Worm (Caenorhabditis elegans) whole organism, young adult: ENCODE measurements around the gene prdx-2.

Source experiments
- B0261.1 ChIP-seq: sonication (generic microtip); optimal IDR thresholded peaks from 2 replicates; lab custom pipeline; 2016; ENCODE audit warnings: mild to moderate bottlenecking, missing genetic modification characterization, moderate library complexity, missing compliant biosample characterization
- D2030.7 ChIP-seq: fragments of 200-800 bp; sonication (Bioruptor generic); IDR thresholded peaks from 2 replicates; pipeline ENCODE4 v1.3.6; 2022; ENCODE audit warnings: missing genetic modification reagents, missing genetic modification characterization, missing compliant biosample characterization
- F10E7.11 ChIP-seq: sonication (generic microtip); optimal IDR thresholded peaks from 2 replicates; lab custom pipeline; 2017; ENCODE audit warnings: mild to moderate bottlenecking, missing genetic modification characterization, moderate library complexity, missing compliant biosample characterization
- F22D6.2 ChIP-seq: sonication (generic microtip); optimal IDR thresholded peaks from 2 replicates; lab custom pipeline; 2016; ENCODE audit warnings: mild to moderate bottlenecking, missing genetic modification characterization, missing compliant biosample characterization
- F33H1.4 ChIP-seq: fragments of 200-800 bp; sonication (Bioruptor generic); IDR thresholded peaks from 2 replicates; pipeline ENCODE4 v1.3.6; 2022; ENCODE audit warnings: missing genetic modification reagents, missing genetic modification characterization, missing compliant biosample characterization
- F49E8.2 ChIP-seq: sonication (generic microtip); optimal IDR thresholded peaks from 3 replicates; lab custom pipeline; 2017; ENCODE audit warnings: missing genetic modification characterization, mild to moderate bottlenecking, missing compliant biosample characterization, antibody characterized with exemption, moderate library complexity; ENCODE audit not compliant: insufficient read depth
- F57A8.1 ChIP-seq: fragments of 200-800 bp; sonication (Bioruptor generic); optimal IDR thresholded peaks from 2 replicates; lab custom pipeline; 2018; ENCODE audit warnings: mild to moderate bottlenecking, missing genetic modification characterization, moderate library complexity, missing compliant biosample characterization
- K11D2.4 ChIP-seq: fragments of 200-800 bp; sonication (Bioruptor generic); IDR thresholded peaks from 2 replicates; pipeline ENCODE4 v1.3.6; 2022; ENCODE audit warnings: missing genetic modification reagents, missing genetic modification characterization, missing compliant biosample characterization
- T07F8.4 ChIP-seq: sonication (generic microtip); optimal IDR thresholded peaks from 2 replicates; lab custom pipeline; 2016; ENCODE audit warnings: mild to moderate bottlenecking, missing genetic modification characterization, moderate library complexity, missing compliant biosample characterization
- Y53F4B.3 ChIP-seq: fragments of 200-800 bp; sonication (Bioruptor generic); IDR thresholded peaks from 2 replicates; pipeline ENCODE4 v1.3.6; 2022; ENCODE audit warnings: missing genetic modification reagents, missing genetic modification characterization, missing compliant biosample characterization
- Y53G8AR.9 ChIP-seq: fragments of 200-800 bp; sonication (Bioruptor generic); conservative IDR thresholded peaks from 2 replicates; pipeline ENCODE4 v1.3.6; 2022; ENCODE audit warnings: missing genetic modification reagents, missing genetic modification characterization, missing compliant biosample characterization
- Y56A3A.18 ChIP-seq: fragments of 200-800 bp; sonication (Bioruptor generic); IDR thresholded peaks from 2 replicates; pipeline ENCODE4 v1.3.6; 2022; ENCODE audit warnings: missing genetic modification reagents, missing genetic modification characterization, missing compliant biosample characterization
- Y79H2A.3 ChIP-seq: fragments of 200-800 bp; sonication (Bioruptor generic); conservative IDR thresholded peaks from 2 replicates; pipeline ENCODE4 v1.3.6; 2022; ENCODE audit warnings: missing genetic modification reagents, missing genetic modification characterization, missing compliant biosample characterization
- Y95B8A.8 ChIP-seq: fragments of 200-800 bp; sonication (Bioruptor generic); IDR thresholded peaks from 2 replicates; pipeline ENCODE4 v1.3.6; 2022; ENCODE audit warnings: missing genetic modification reagents, missing genetic modification characterization, missing compliant biosample characterization
- akir-1 ChIP-seq: fragments of 200-800 bp; sonication (Bioruptor generic); optimal IDR thresholded peaks from 2 replicates; lab custom pipeline; 2018; ENCODE audit warnings: mild to moderate bottlenecking, missing genetic modification characterization, moderate library complexity, missing compliant biosample characterization
- aptf-2 ChIP-seq: fragments of 200-800 bp; sonication (Bioruptor generic); conservative IDR thresholded peaks from 2 replicates; pipeline ENCODE4 v1.3.6; 2022; ENCODE audit warnings: missing genetic modification reagents, missing genetic modification characterization, missing compliant biosample characterization
- bed-1 ChIP-seq: fragments of 200-800 bp; sonication (Bioruptor generic); IDR thresholded peaks from 2 replicates; pipeline ENCODE4 v1.3.6; 2022; ENCODE audit warnings: missing genetic modification reagents, missing genetic modification characterization, missing compliant biosample characterization
- cebp-1 ChIP-seq, 2 experiments: fragments of 200-800 bp in 1 of 2; sonication (Bioruptor generic) in 1 of 2; sonication (generic microtip) in 1 of 2; IDR thresholded peaks in 1 of 2; optimal IDR thresholded peaks in 1 of 2; 2 replicates each; pipeline versions ENCODE4 v1.3.6 to Lab custom; 2017 to 2022; ENCODE audit warnings: missing compliant biosample characterization in 2 of 2, missing genetic modification characterization in 2 of 2, mild to moderate bottlenecking in 1 of 2, missing genetic modification reagents in 1 of 2, moderate library complexity in 1 of 2
- ceh-100 ChIP-seq: fragments of 200-800 bp; sonication (Bioruptor generic); IDR thresholded peaks from 2 replicates; pipeline ENCODE4 v1.3.6; 2022; ENCODE audit warnings: missing genetic modification reagents, missing genetic modification characterization, missing compliant biosample characterization
- ceh-27 ChIP-seq: fragments of 200-800 bp; sonication (Bioruptor generic); optimal IDR thresholded peaks from 2 replicates; lab custom pipeline; 2018; ENCODE audit warnings: mild to moderate bottlenecking, missing genetic modification characterization, moderate library complexity, missing compliant biosample characterization
- ceh-58 ChIP-seq: fragments of 200-800 bp; sonication (Bioruptor generic); IDR thresholded peaks from 2 replicates; pipeline ENCODE4 v1.3.6; 2022; ENCODE audit warnings: missing genetic modification characterization, missing compliant biosample characterization
- ceh-79 ChIP-seq: sonication (generic microtip); optimal IDR thresholded peaks from 2 replicates; lab custom pipeline; 2017; ENCODE audit warnings: mild to moderate bottlenecking, missing genetic modification characterization, missing compliant biosample characterization
- ets-4 ChIP-seq: fragments of 200-800 bp; sonication (Bioruptor generic); optimal IDR thresholded peaks from 2 replicates; lab custom pipeline; 2018; ENCODE audit warnings: mild to moderate bottlenecking, missing genetic modification characterization, missing compliant biosample characterization
- gei-17 ChIP-seq: fragments of 200-800 bp; sonication (Bioruptor generic); optimal IDR thresholded peaks from 2 replicates; lab custom pipeline; 2018; ENCODE audit warnings: mild to moderate bottlenecking, missing genetic modification characterization, missing compliant biosample characterization
- hmg-1.2 ChIP-seq: fragments of 200-800 bp; sonication (Bioruptor generic); IDR thresholded peaks from 2 replicates; pipeline ENCODE4 v1.3.6; 2022; ENCODE audit warnings: missing genetic modification reagents, missing genetic modification characterization, missing compliant biosample characterization
- lag-1 ChIP-seq: fragments of 200-800 bp; sonication (Bioruptor generic); IDR thresholded peaks from 2 replicates; pipeline ENCODE4 v1.3.6; 2022; ENCODE audit warnings: missing genetic modification reagents, missing genetic modification characterization, missing compliant biosample characterization
- let-526 ChIP-seq: fragments of 200-800 bp; sonication (Bioruptor generic); IDR thresholded peaks from 2 replicates; pipeline ENCODE4 v1.3.6; 2022; ENCODE audit warnings: missing genetic modification reagents, missing genetic modification characterization, missing compliant biosample characterization
- lin-26 ChIP-seq: fragments of 200-800 bp; sonication (Bioruptor generic); IDR thresholded peaks from 2 replicates; pipeline ENCODE4 v1.3.6; 2022; ENCODE audit warnings: missing genetic modification reagents, missing genetic modification characterization, missing compliant biosample characterization
- lin-54 ChIP-seq: fragments of 200-800 bp; sonication (Bioruptor generic); optimal IDR thresholded peaks from 2 replicates; lab custom pipeline; 2018; ENCODE audit warnings: mild to moderate bottlenecking, missing genetic modification characterization, missing compliant biosample characterization
- lir-1 ChIP-seq: fragments of 200-800 bp; sonication (Bioruptor generic); conservative IDR thresholded peaks from 2 replicates; pipeline ENCODE4 v1.3.6; 2022; ENCODE audit warnings: missing genetic modification reagents, missing genetic modification characterization, missing compliant biosample characterization
- lsl-1 ChIP-seq: fragments of 200-800 bp; sonication (Bioruptor generic); optimal IDR thresholded peaks from 2 replicates; lab custom pipeline; 2018; ENCODE audit warnings: mild to moderate bottlenecking, missing genetic modification characterization, moderate library complexity, missing compliant biosample characterization
- lsy-27 ChIP-seq: sonication (generic microtip); optimal IDR thresholded peaks from 2 replicates; lab custom pipeline; 2017; ENCODE audit warnings: missing genetic modification characterization, mild to moderate bottlenecking, missing compliant biosample characterization, antibody characterized with exemption, missing genotype, borderline replicate concordance; ENCODE audit not compliant: insufficient read depth
- madf-3 ChIP-seq: fragments of 200-800 bp; sonication (Bioruptor generic); IDR thresholded peaks from 2 replicates; pipeline ENCODE4 v1.3.6; 2022; ENCODE audit warnings: missing genetic modification reagents, missing genetic modification characterization, missing compliant biosample characterization
- mcd-1 ChIP-seq: fragments of 200-800 bp; sonication (Bioruptor generic); IDR thresholded peaks from 2 replicates; pipeline ENCODE4 v1.3.6; 2022; ENCODE audit warnings: missing genetic modification reagents, missing genetic modification characterization, missing compliant biosample characterization
- mes-4 ChIP-seq: sonication (generic microtip); optimal IDR thresholded peaks from 2 replicates; lab custom pipeline; 2016; ENCODE audit warnings: missing genotype, missing genetic modification characterization, missing compliant biosample characterization
- nhr-80 ChIP-seq: sonication (generic microtip); optimal IDR thresholded peaks from 2 replicates; lab custom pipeline; 2016; ENCODE audit warnings: missing genetic modification characterization, missing compliant biosample characterization
- nhr-90 ChIP-seq: sonication (generic microtip); optimal IDR thresholded peaks from 2 replicates; lab custom pipeline; 2016; ENCODE audit warnings: missing genotype, mild to moderate bottlenecking, missing genetic modification characterization, missing compliant biosample characterization
- repo-1 ChIP-seq: sonication (generic microtip); optimal IDR thresholded peaks from 2 replicates; lab custom pipeline; 2017; ENCODE audit warnings: mild to moderate bottlenecking, missing genetic modification characterization, missing compliant biosample characterization
- snpc-1.3 ChIP-seq: sonication (generic microtip); optimal IDR thresholded peaks from 2 replicates; lab custom pipeline; 2017; ENCODE audit warnings: missing genetic modification characterization, mild to moderate bottlenecking, missing compliant biosample characterization, antibody characterized with exemption, moderate library complexity, missing genotype, missing genetic modification reagents; ENCODE audit not compliant: insufficient read depth
- snpc-4 ChIP-seq, 5 experiments: fragments of 150-350 bp in 1 of 5; sonication (generic microtip) in 4 of 5; optimal IDR thresholded peaks; 2 replicates each; lab custom pipeline; 2014 to 2018; ENCODE audit warnings: missing genetic modification characterization in 5 of 5, missing biosample characterization in 3 of 5, antibody characterized with exemption in 2 of 5, mild to moderate bottlenecking in 2 of 5, missing compliant biosample characterization in 2 of 5, missing genotype in 2 of 5, moderate library complexity in 2 of 5, missing genetic modification reagents in 1 of 5
- tbp1 ChIP-seq: fragments of 200-800 bp; sonication (Bioruptor generic); optimal IDR thresholded peaks from 2 replicates; lab custom pipeline; 2018; ENCODE audit warnings: mild to moderate bottlenecking, missing genetic modification characterization, missing compliant biosample characterization
- tbx-9 ChIP-seq: sonication (generic microtip); optimal IDR thresholded peaks from 2 replicates; lab custom pipeline; 2016; ENCODE audit warnings: borderline replicate concordance, missing genetic modification characterization, inconsistent platforms, missing compliant biosample characterization
- tlf-1 ChIP-seq: fragments of 200-800 bp; sonication (Bioruptor generic); optimal IDR thresholded peaks from 2 replicates; lab custom pipeline; 2018; ENCODE audit warnings: mild to moderate bottlenecking, missing genetic modification characterization, missing compliant biosample characterization
- ztf-22 ChIP-seq: fragments of 200-800 bp; sonication (Bioruptor generic); optimal IDR thresholded peaks from 2 replicates; lab custom pipeline; 2018; ENCODE audit warnings: mild to moderate bottlenecking, missing genetic modification characterization, moderate library complexity, missing compliant biosample characterization
- ztf-28 ChIP-seq: fragments of 200-800 bp; sonication (Bioruptor generic); IDR thresholded peaks from 2 replicates; pipeline ENCODE4 v1.3.6; 2022; ENCODE audit warnings: missing genetic modification reagents, missing genetic modification characterization, missing compliant biosample characterization
- ztf-3 ChIP-seq: fragments of 200-800 bp; sonication (Bioruptor generic); optimal IDR thresholded peaks from 2 replicates; lab custom pipeline; 2018; ENCODE audit warnings: mild to moderate bottlenecking, missing genetic modification characterization, missing compliant biosample characterization

The prdx-2 gene

DNA sequence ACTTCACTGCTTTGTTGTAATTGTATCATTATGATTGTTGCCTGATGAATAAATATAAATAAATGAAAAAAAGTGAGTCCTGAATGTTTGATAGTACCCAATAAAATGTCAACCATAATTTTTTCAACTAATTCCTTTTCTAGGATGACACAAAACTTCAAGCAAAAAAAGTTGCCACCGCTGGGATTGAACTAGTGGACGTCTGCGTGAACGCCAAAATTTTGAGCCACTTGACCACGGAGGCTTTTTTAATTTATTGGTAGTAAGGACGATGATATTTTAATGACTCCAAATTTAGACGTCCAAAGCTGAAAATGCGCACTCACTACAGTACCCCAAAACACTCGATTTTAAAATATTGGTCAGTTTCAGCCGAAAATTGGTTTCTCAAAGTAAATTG, 24.4 kb upstream of the prdx-2 start (continued):
- TF ChIP-seq F22D6.2: peak; percentile 40
- TF ChIP-seq tbp1 (GFP tag; lab: Kevin White, UChicago): peak; percentile 91
- TF ChIP-seq Y53G8AR.9 (GFP tag; lab: Robert Waterston, UW): peak; percentile 71; the same call in 1 of the 2 replicates
- peak; percentile 68 for TF ChIP-seq snpc-1.3
- TF ChIP-seq nhr-80 (tag; lab: Kevin White, UChicago): no peak
- 0 out of 2 replicates have a peak, but pooled peaks have one; percentile 26 for TF ChIP-seq ztf-28
- no peak for TF ChIP-seq ztf-22
- no peak for TF ChIP-seq F33H1.4 (GFP tag; lab: Robert Waterston, UW)
- TF ChIP-seq lin-54: peak; percentile 71
- no peak for TF ChIP-seq lir-1 (GFP tag; lab: Robert Waterston, UW)
- peak; percentile 9 for TF ChIP-seq ceh-27 (GFP tag; lab: Kevin White, UChicago)
- TF ChIP-seq ztf-3: no peak
- peak; percentile 95 for TF ChIP-seq F10E7.11 (tag; lab: Kevin White, UChicago)
- peak; percentile 8 for TF ChIP-seq snpc-4 (GFP tag; optimal IDR thresholded peaks at IDR 0.05; lab: Kevin White, UChicago)
- peak in 3 of 4 experiments; percentile 38 to 52 (median 49) for TF ChIP-seq snpc-4 (tag; optimal IDR thresholded peaks at IDR 0.05; lab: Kevin White, UChicago)
- TF ChIP-seq K11D2.4 (GFP tag; lab: Robert Waterston, UW): no peak
- TF ChIP-seq lsl-1 (GFP tag; lab: Kevin White, UChicago): peak; percentile 44
- 0 out of 2 replicates have a peak, but pooled peaks have one; percentile 77 for TF ChIP-seq madf-3
- TF ChIP-seq akir-1 (GFP tag; lab: Kevin White, UChicago): no peak
- peak; percentile 74 for TF ChIP-seq B0261.1 (tag; lab: Kevin White, UChicago)
- TF ChIP-seq ceh-58: peak; percentile 92
- TF ChIP-seq mes-4 (tag; lab: Kevin White, UChicago): peak; percentile 78
- TF ChIP-seq mcd-1 (GFP tag; lab: Robert Waterston, UW): no peak
- peak; percentile 85 for TF ChIP-seq nhr-90
- TF ChIP-seq Y79H2A.3 (GFP tag; lab: Robert Waterston, UW): no peak
- no peak for TF ChIP-seq lsy-27 (tag; lab: Kevin White, UChicago)
- peak; percentile 27 for TF ChIP-seq F57A8.1 (GFP tag; lab: Kevin White, UChicago)
- TF ChIP-seq Y95B8A.8 (GFP tag; lab: Robert Waterston, UW): 0 out of 2 replicates have a peak, but pooled peaks have one; percentile 75
- no peak for TF ChIP-seq aptf-2 (GFP tag; lab: Robert Waterston, UW)
- no peak for TF ChIP-seq lag-1
- TF ChIP-seq Y56A3A.18 (GFP tag; lab: Robert Waterston, UW): peak; percentile 78
- peak; percentile 10 for TF ChIP-seq tlf-1
- peak; percentile 78 for TF ChIP-seq ceh-79 (tag; lab: Kevin White, UChicago)
- peak; percentile 39; the same call in 1 of the 2 replicates for TF ChIP-seq cebp-1 (GFP tag; IDR thresholded peaks at IDR 0.05; lab: Robert Waterston, UW)
- peak; percentile 66 for TF ChIP-seq cebp-1 (tag; optimal IDR thresholded peaks at IDR 0.05; lab: Kevin White, UChicago)
- peak; percentile 26; the same call in 1 of the 2 replicates for TF ChIP-seq Y53F4B.3 (GFP tag; lab: Robert Waterston, UW)
- peak; percentile 96 for TF ChIP-seq lin-26 (GFP tag; lab: Robert Waterston, UW)
- no peak for TF ChIP-seq T07F8.4 (tag; lab: Kevin White, UChicago)
- peak; percentile 37; the same call in 1 of the 2 replicates for TF ChIP-seq D2030.7 (GFP tag; lab: Robert Waterston, UW)
- TF ChIP-seq ets-4 (GFP tag; lab: Kevin White, UChicago): no peak
- TF ChIP-seq F49E8.2: peak; percentile 60
- TF ChIP-seq tbx-9: no peak
- peak; percentile 86 for TF ChIP-seq repo-1 (tag; lab: Kevin White, UChicago)
- TF ChIP-seq gei-17 (GFP tag; lab: Kevin White, UChicago): no peak
- peak; percentile 65 for TF ChIP-seq ceh-100
- no peak for TF ChIP-seq bed-1 (GFP tag; lab: Robert Waterston, UW)
- no peak for TF ChIP-seq let-526 (GFP tag; lab: Robert Waterston, UW)
- TF ChIP-seq hmg-1.2 (GFP tag; lab: Robert Waterston, UW): peak; percentile 48
